Fruit fly (Drosophila melanogaster): ENCODE data around the gene Ets96B.

Gene Ets96B

DNA sequence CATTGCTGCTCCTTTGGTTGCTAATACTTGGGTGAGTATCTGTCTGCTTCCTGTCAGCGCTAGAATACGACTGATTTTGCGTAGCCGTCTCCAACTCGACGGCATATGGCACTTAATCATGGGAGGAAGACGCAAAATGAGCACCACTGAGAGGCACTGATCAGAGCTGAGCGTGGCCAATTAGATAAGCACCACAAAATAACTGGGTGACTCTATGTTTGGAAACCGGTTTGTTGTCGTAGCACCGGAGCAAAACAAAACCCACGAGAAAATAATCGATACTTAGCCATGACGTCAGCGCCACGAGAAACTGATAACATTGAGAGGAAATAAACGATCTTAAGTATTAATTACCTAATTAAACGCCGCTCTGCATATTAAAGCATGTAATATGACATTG, 11.6 kb downstream of the Ets96B start, which contains the start of gene Ude (continued):
- TF ChIP-seq Opbp (GFP tag; IDR thresholded peaks at IDR 0.05; ENCODE audit: partially characterized antibody) (no peak), amos (GFP tag; IDR thresholded peaks at IDR 0.05; ENCODE audit: partially characterized antibody) (peak; percentile 16; the same call in 1 of the 2 replicates), CG34224 (GFP tag; IDR thresholded peaks at IDR 0.05; ENCODE audit: partially characterized antibody) (peak; percentile 42; the same call in 2 of the 3 replicates), CG14667 (GFP tag; IDR thresholded peaks at IDR 0.05) (no peak), CG9932 (GFP tag; IDR thresholded peaks at IDR 0.05) (no peak), nom (GFP tag; optimal IDR thresholded peaks at IDR 0.05) (no peak), Bteb2 (GFP tag; optimal IDR thresholded peaks at IDR 0.05) (no peak), HmgZ (tag; optimal IDR thresholded peaks at IDR 0.05) (peak; percentile 8), D (optimal IDR thresholded peaks at IDR 0.05) (no peak), D (GFP tag; optimal IDR thresholded peaks at IDR 0.05) (no peak), shn (GFP tag; optimal IDR thresholded peaks at IDR 0.05) (no peak), Hey (tag; optimal IDR thresholded peaks at IDR 0.05) (no peak), CG11093 (GFP tag; IDR thresholded peaks at IDR 0.05) (no peak)

DNA sequence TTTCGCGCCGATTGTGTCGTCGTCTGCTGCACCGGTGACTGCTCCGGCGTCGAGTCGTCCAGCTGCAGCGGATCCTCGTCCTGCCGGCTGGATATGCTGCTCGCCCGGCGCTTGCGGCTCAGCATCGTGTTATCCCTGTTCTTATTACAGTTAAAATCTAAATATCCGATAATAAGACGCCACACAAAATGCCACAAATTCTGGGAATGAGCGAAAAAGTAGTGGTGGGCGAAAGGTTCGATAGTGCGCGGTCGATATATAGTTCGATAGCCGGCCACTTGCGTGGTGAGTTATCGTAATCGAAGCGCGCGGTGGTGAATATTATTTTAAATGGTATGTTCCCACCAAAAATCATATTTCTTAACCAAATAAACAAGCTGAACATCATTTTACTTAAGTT, 17.2 kb downstream of the Ets96B start, which contains the start of gene polybromo:
Gene polybromo (minus strand): TSS at position 212 of the 400 bp plus-strand sequence.
- TF ChIP-seq CG2199 (GFP tag; IDR thresholded peaks at IDR 0.05) (no peak), emc (GFP tag; optimal IDR thresholded peaks at IDR 0.05) (no peak), Gsc (GFP tag; IDR thresholded peaks at IDR 0.05) (no peak), Dp (GFP tag; optimal IDR thresholded peaks at IDR 0.05) (peak; percentile 90), CG5953 (GFP tag; IDR thresholded peaks at IDR 0.05) (no peak), bigmax (GFP tag; optimal IDR thresholded peaks at IDR 0.05) (no peak), D (optimal IDR thresholded peaks at IDR 0.05) (no peak), D (GFP tag; optimal IDR thresholded peaks at IDR 0.05) (no peak), mam (GFP tag; optimal IDR thresholded peaks at IDR 0.05) (no peak), grn (GFP tag; optimal IDR thresholded peaks at IDR 0.05) (no peak), ham (GFP tag; IDR thresholded peaks at IDR 0.05) (no peak), CG17361 (GFP tag; IDR thresholded peaks at IDR 0.05) (no peak), NK7.1 (GFP tag; optimal IDR thresholded peaks at IDR 0.05) (no peak), CG12236 (GFP tag; optimal IDR thresholded peaks at IDR 0.05) (no peak), CG10267 (tag; optimal IDR thresholded peaks at IDR 0.05) (peak; percentile 12), scrt (GFP tag; optimal IDR thresholded peaks at IDR 0.05) (no peak), gce (GFP tag; IDR thresholded peaks at IDR 0.05) (no peak), lola (GFP tag; optimal IDR thresholded peaks at IDR 0.05) (no peak), gcm2 (GFP tag; optimal IDR thresholded peaks at IDR 0.05) (no peak), fd96Cb (tag; optimal IDR thresholded peaks at IDR 0.05) (no peak), CG2129 (GFP tag; IDR thresholded peaks at IDR 0.05; ENCODE audit: partially characterized antibody) (peak; percentile 64), Ravus (GFP tag; IDR thresholded peaks at IDR 0.05) (no peak), CG12769 (tag; optimal IDR thresholded peaks at IDR 0.05) (no peak), Opbp (GFP tag; IDR thresholded peaks at IDR 0.05; ENCODE audit: partially characterized antibody) (peak; percentile 87), CG16779 (GFP tag; IDR thresholded peaks at IDR 0.05) (no peak), Lim3 (GFP tag; IDR thresholded peaks at IDR 0.05) (no peak), pb (GFP tag; optimal IDR thresholded peaks at IDR 0.05) (no peak), CG32767 (GFP tag; IDR thresholded peaks at IDR 0.05) (no peak), zen2 (GFP tag; IDR thresholded peaks at IDR 0.05; ENCODE audit: partially characterized antibody) (peak; percentile 86), Bgb (GFP tag; IDR thresholded peaks at IDR 0.05; ENCODE audit: partially characterized antibody) (peak; percentile 90), CG4617 (GFP tag; optimal IDR thresholded peaks at IDR 0.05; ENCODE audit: borderline replicate concordance) (peak; percentile 61), twi (tag; optimal IDR thresholded peaks at IDR 0.05) (no peak), Tbp (GFP tag; optimal IDR thresholded peaks at IDR 0.05) (no peak), Mes4 (GFP tag; optimal IDR thresholded peaks at IDR 0.05) (no peak), croc (GFP tag; conservative IDR thresholded peaks at IDR 0.05) (no peak), CG15269 (tag; optimal IDR thresholded peaks at IDR 0.05) (no peak), chm (GFP tag; IDR thresholded peaks at IDR 0.05) (no peak), CG12219 (GFP tag; optimal IDR thresholded peaks at IDR 0.05) (no peak), B-H2 (GFP tag; optimal IDR thresholded peaks at IDR 0.05) (no peak), nmo (GFP tag; optimal IDR thresholded peaks at IDR 0.05) (peak; percentile 30)
